Fruit fly (Drosophila melanogaster): Measurements from ENCODE around the gene CG46439.

The CG46439 gene

DNA sequence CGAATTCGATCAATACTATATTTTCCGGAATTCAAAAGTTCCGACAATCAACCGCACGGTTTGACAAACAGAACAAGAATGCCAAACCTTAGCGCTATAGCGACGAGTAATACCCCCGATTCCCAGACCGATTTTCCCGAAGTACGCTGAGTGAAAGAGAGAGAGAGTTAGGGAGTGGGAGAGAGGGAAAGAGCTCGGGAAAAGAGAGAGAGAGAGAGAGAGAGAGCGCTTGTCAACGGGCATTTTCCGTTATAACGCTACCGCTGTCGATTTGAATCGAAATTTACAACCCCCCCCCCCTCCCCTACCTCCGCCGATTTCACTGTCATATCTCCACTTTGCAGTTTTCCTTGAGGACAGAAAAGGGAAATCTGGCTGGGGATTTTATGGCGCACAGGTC, 49.5 kb downstream of the CG46439 start:
- TF ChIP-seq Dfd (GFP tag; optimal IDR thresholded peaks at IDR 0.05) (peak; percentile 82), Rel (GFP tag; optimal IDR thresholded peaks at IDR 0.05) (no peak), Rel (tag; optimal IDR thresholded peaks at IDR 0.05) (no peak)

dm6 chr3L:11045009-11045408, 51.0 kb downstream of the CG46439 start:
- TF ChIP-seq Abd-B (GFP tag; optimal IDR thresholded peaks at IDR 0.05) (no peak), Dif (GFP tag; optimal IDR thresholded peaks at IDR 0.05; ENCODE audit: partially characterized antibody) (no peak), CrebA (GFP tag; optimal IDR thresholded peaks at IDR 0.05; ENCODE audit: borderline replicate concordance) (no peak), HLH106 (tag; optimal IDR thresholded peaks at IDR 0.05) (no peak), Vsx2 (GFP tag; optimal IDR thresholded peaks at IDR 0.05; ENCODE audit: partially characterized antibody) (no peak), Mio (GFP tag; optimal IDR thresholded peaks at IDR 0.05) (no peak), jim (GFP tag; optimal IDR thresholded peaks at IDR 0.05) (no peak), pan (optimal IDR thresholded peaks at IDR 0.05) (no peak), Hnf4 (GFP tag; optimal IDR thresholded peaks at IDR 0.05) (no peak), dl (GFP tag; optimal IDR thresholded peaks at IDR 0.05; ENCODE audit: insufficient read depth in 1 of 2, partially characterized antibody in 2 of 2) (no peak), Myc (optimal IDR thresholded peaks at IDR 0.05) (no peak), fru (GFP tag; optimal IDR thresholded peaks at IDR 0.05) (no peak), br (GFP tag; optimal IDR thresholded peaks at IDR 0.05) (no peak), Hr78 (GFP tag; optimal IDR thresholded peaks at IDR 0.05) (no peak)

dm6 chr3L:11043650-11044049, 52.4 kb downstream of the CG46439 start:
- no peak for TF ChIP-seq woc (GFP tag; optimal IDR thresholded peaks at IDR 0.05)
- TF ChIP-seq Dfd (GFP tag; optimal IDR thresholded peaks at IDR 0.05): no peak
- TF ChIP-seq lola (GFP tag; optimal IDR thresholded peaks at IDR 0.05): no peak
- TF ChIP-seq dl (GFP tag; optimal IDR thresholded peaks at IDR 0.05; ENCODE audit: insufficient read depth in 1 of 2, partially characterized antibody in 2 of 2): no peak
- TF ChIP-seq usp (GFP tag; optimal IDR thresholded peaks at IDR 0.05): no peak
- TF ChIP-seq sage (GFP tag; optimal IDR thresholded peaks at IDR 0.05): no peak
- no peak for TF ChIP-seq CrebA (GFP tag; optimal IDR thresholded peaks at IDR 0.05; ENCODE audit: borderline replicate concordance)
- no peak for TF ChIP-seq Abd-B (GFP tag; optimal IDR thresholded peaks at IDR 0.05)
- no peak for TF ChIP-seq Sp1 (GFP tag; optimal IDR thresholded peaks at IDR 0.05)
- TF ChIP-seq Hr83 (GFP tag; optimal IDR thresholded peaks at IDR 0.05; ENCODE audit: poor library complexity, severe bottlenecking): no peak
- TF ChIP-seq rgr (GFP tag; optimal IDR thresholded peaks at IDR 0.05): no peak
- TF ChIP-seq fru (GFP tag; optimal IDR thresholded peaks at IDR 0.05): no peak
- no peak for TF ChIP-seq Hr78 (GFP tag; optimal IDR thresholded peaks at IDR 0.05)
- TF ChIP-seq ey (GFP tag; optimal IDR thresholded peaks at IDR 0.05): no peak
- TF ChIP-seq foxo (GFP tag; optimal IDR thresholded peaks at IDR 0.05): no peak
- TF ChIP-seq sv (GFP tag; optimal IDR thresholded peaks at IDR 0.05): no peak
- no peak for TF ChIP-seq Vsx2 (GFP tag; optimal IDR thresholded peaks at IDR 0.05; ENCODE audit: partially characterized antibody)
- TF ChIP-seq psq (GFP tag; optimal IDR thresholded peaks at IDR 0.05): no peak
